Fruit fly (Drosophila melanogaster) whole organism, larva: Measurements from ENCODE around the gene NfI.
"Not testable (repeated sequence)": the region's sequence is repeated elsewhere in the genome, so short reads cannot be mapped to it uniquely, and the experiment has no call there.

Experiments
- noc ChIP-seq: fragments of 200-800 bp; sonication (Bioruptor generic); optimal IDR thresholded peaks from 3 replicates; lab custom pipeline; 2019; ENCODE audit warnings: missing biosample characterization, mild to moderate bottlenecking, missing genetic modification characterization, moderate library complexity

Gene NfI

dm6 chr4:276325-276724 lies at the start of gene NfI:
TSS of gene NfI (minus strand) at chr4:276369.
- no peak for TF ChIP-seq noc (tag; lab: Kevin White, UChicago)

- no peak for TF ChIP-seq noc (tag; lab: Kevin White, UChicago)
These were observed 42.6 kb upstream of the NfI start for dm6 chr4:318795-319194.

- TF ChIP-seq noc (tag; lab: Kevin White, UChicago): no peak
These were observed 39.2 kb upstream of the NfI start for dm6 chr4:315322-315721.

dm6 chr4:314672-315266 lies 38.6 kb upstream of the NfI start, which contains the start of gene Rnf11:
TSS of gene Rnf11 (plus strand) at chr4:314923.
- no peak for TF ChIP-seq noc (tag; lab: Kevin White, UChicago)

dm6 chr4:313696-314104 lies 37.5 kb upstream of the NfI start, which contains the start of gene Zip102B:
TSS of gene Zip102B (minus strand) at chr4:314087.
- TF ChIP-seq noc (tag; lab: Kevin White, UChicago): no peak

dm6 chr4:310670-311069 lies 34.5 kb upstream of the NfI start:
- no peak for TF ChIP-seq noc (tag; lab: Kevin White, UChicago)

dm6 chr4:307931-308330 lies 31.8 kb upstream of the NfI start, which contains the start of gene Rad23:
TSS of gene Rad23 (plus strand) at chr4:308093.
- no peak for TF ChIP-seq noc (tag; lab: Kevin White, UChicago)

dm6 chr4:306431-307342 lies 30.5 kb upstream of the NfI start, which contains the start of gene Syt7:
TSS of gene Syt7 (minus strand) at chr4:306481.
- TF ChIP-seq noc (tag; lab: Kevin White, UChicago): not testable (repeated sequence)

dm6 chr4:305697-306096 lies 29.5 kb upstream of the NfI start:
- no peak for TF ChIP-seq noc (tag; lab: Kevin White, UChicago)

- no peak for TF ChIP-seq noc (tag; lab: Kevin White, UChicago)
These were observed 16.2 kb upstream of the NfI start for dm6 chr4:292403-292802.

dm6 chr4:274704-275103 lies 1.5 kb downstream of the NfI start:
- no peak for TF ChIP-seq noc (tag; lab: Kevin White, UChicago)

dm6 chr4:261484-262070 lies 14.6 kb downstream of the NfI start:
- TF ChIP-seq noc (tag; lab: Kevin White, UChicago): no peak

- no peak for TF ChIP-seq noc (tag; lab: Kevin White, UChicago)
These were observed 21.5 kb downstream of the NfI start, which contains the start of gene RhoGAP102A for dm6 chr4:254697-255096. TSS of gene RhoGAP102A (plus strand) at chr4:254997.

- no peak for TF ChIP-seq noc (tag; lab: Kevin White, UChicago)
These were observed 23.0 kb downstream of the NfI start, which contains the start of gene dpr7 for dm6 chr4:253176-253575. TSS of gene dpr7 (minus strand) at chr4:253329.

dm6 chr4:240850-241249 lies 35.3 kb downstream of the NfI start:
- no peak for TF ChIP-seq noc (tag; lab: Kevin White, UChicago)

- TF ChIP-seq noc (tag; lab: Kevin White, UChicago): no peak
These were observed 37.8 kb downstream of the NfI start for dm6 chr4:238400-238799.
